Worm (Caenorhabditis elegans) whole organism, mixed stage, embryonic: Measurements from ENCODE around the gene gcna-1.

Experiments used
- M03D4.4 ChIP-seq: sonication (generic microtip); optimal IDR thresholded peaks from 2 replicates; lab custom pipeline; 2017; ENCODE audit warnings: mild to moderate bottlenecking, missing genetic modification characterization, missing compliant biosample characterization
- blmp-1 ChIP-seq: fragments of 150-350 bp; optimal IDR thresholded peaks from 2 replicates; lab custom pipeline; 2014; ENCODE audit warnings: missing biosample characterization, missing genetic modification characterization
- ceh-39 ChIP-seq: fragments of 150-350 bp; optimal IDR thresholded peaks from 2 replicates; lab custom pipeline; 2014; ENCODE audit warnings: missing biosample characterization, missing genetic modification characterization
- ceh-43 ChIP-seq: fragments of 200-800 bp; sonication (Bioruptor generic); optimal IDR thresholded peaks from 2 replicates; lab custom pipeline; 2018; ENCODE audit warnings: mild to moderate bottlenecking, missing genetic modification characterization, moderate library complexity, missing compliant biosample characterization
- ceh-83 ChIP-seq: fragments of 200-800 bp; sonication (Bioruptor generic); optimal IDR thresholded peaks from 2 replicates; lab custom pipeline; 2018; ENCODE audit warnings: mild to moderate bottlenecking, missing genetic modification characterization, missing compliant biosample characterization
- ces-1 ChIP-seq: fragments of 150-350 bp; optimal IDR thresholded peaks from 2 replicates; lab custom pipeline; 2014; ENCODE audit warnings: missing biosample characterization, missing genetic modification reagents, missing genetic modification characterization
- cnd-1 ChIP-seq: fragments of 200-800 bp; sonication (Bioruptor generic); optimal IDR thresholded peaks from 2 replicates; lab custom pipeline; 2018; ENCODE audit warnings: mild to moderate bottlenecking, missing genetic modification characterization, missing compliant biosample characterization
- elt-3 ChIP-seq: fragments of 150-350 bp; optimal IDR thresholded peaks from 2 replicates; lab custom pipeline; 2014; ENCODE audit warnings: missing biosample characterization, missing genetic modification characterization
- flh-1 ChIP-seq: fragments of 200-800 bp; sonication (Bioruptor generic); optimal IDR thresholded peaks from 2 replicates; lab custom pipeline; 2018; ENCODE audit warnings: mild to moderate bottlenecking, missing genetic modification characterization, moderate library complexity, missing compliant biosample characterization
- ham-2 ChIP-seq: fragments of 200-800 bp; sonication (Bioruptor generic); optimal IDR thresholded peaks from 2 replicates; lab custom pipeline; 2018; ENCODE audit warnings: mild to moderate bottlenecking, missing genetic modification characterization, missing compliant biosample characterization
- hlh-1 ChIP-seq: fragments of 150-350 bp; optimal IDR thresholded peaks from 2 replicates; lab custom pipeline; 2014; ENCODE audit warnings: missing biosample characterization, missing genetic modification reagents, missing genetic modification characterization
- lin-13 ChIP-seq: fragments of 150-350 bp; optimal IDR thresholded peaks from 2 replicates; lab custom pipeline; 2014; ENCODE audit warnings: missing biosample characterization, missing genetic modification characterization
- lin-32 ChIP-seq: fragments of 200-800 bp; sonication (Bioruptor generic); optimal IDR thresholded peaks from 2 replicates; lab custom pipeline; 2018; ENCODE audit warnings: mild to moderate bottlenecking, missing genetic modification characterization, missing compliant biosample characterization
- mep-1 ChIP-seq: fragments of 150-350 bp; optimal IDR thresholded peaks from 2 replicates; lab custom pipeline; 2017; ENCODE audit warnings: missing biosample characterization, missing genetic modification reagents, missing genetic modification characterization, inconsistent platforms
- mls-2 ChIP-seq: sonication (generic microtip); optimal IDR thresholded peaks from 2 replicates; lab custom pipeline; 2016; ENCODE audit warnings: mild to moderate bottlenecking, missing genetic modification characterization, moderate library complexity, missing compliant biosample characterization
- nhr-12 ChIP-seq: fragments of 150-350 bp; optimal IDR thresholded peaks from 2 replicates; lab custom pipeline; 2014; ENCODE audit warnings: missing biosample characterization, missing genetic modification characterization
- nhr-2 ChIP-seq: fragments of 150-350 bp; optimal IDR thresholded peaks from 2 replicates; lab custom pipeline; 2014; ENCODE audit warnings: missing biosample characterization, missing genetic modification characterization
- nhr-237 ChIP-seq: fragments of 150-350 bp; optimal IDR thresholded peaks from 2 replicates; lab custom pipeline; 2014; ENCODE audit warnings: missing biosample characterization, missing genetic modification characterization
- nhr-28 ChIP-seq: fragments of 150-350 bp; optimal IDR thresholded peaks from 2 replicates; lab custom pipeline; 2014; ENCODE audit warnings: missing biosample characterization, missing genetic modification characterization
- nhr-76 ChIP-seq: sonication (generic microtip); optimal IDR thresholded peaks from 2 replicates; lab custom pipeline; 2017; ENCODE audit warnings: missing biosample characterization, missing genetic modification characterization
- pha-4 ChIP-seq: fragments of 150-350 bp; optimal IDR thresholded peaks from 2 replicates; lab custom pipeline; 2018; ENCODE audit warnings: missing biosample characterization, missing genetic modification reagents, missing genetic modification characterization
- snpc-4 ChIP-seq: fragments of 150-350 bp; optimal IDR thresholded peaks from 2 replicates; lab custom pipeline; 2014; ENCODE audit warnings: missing biosample characterization, missing genetic modification characterization
- unc-120 ChIP-seq: sonication (generic microtip); optimal IDR thresholded peaks from 2 replicates; lab custom pipeline; 2017; ENCODE audit warnings: missing genetic modification characterization, missing compliant biosample characterization; ENCODE audit not compliant: poor library complexity, severe bottlenecking
- unc-39 ChIP-seq: fragments of 150-350 bp; optimal IDR thresholded peaks from 2 replicates; lab custom pipeline; 2014; ENCODE audit warnings: missing biosample characterization, missing genetic modification characterization
- unc-62 ChIP-seq: fragments of 150-350 bp; optimal IDR thresholded peaks from 2 replicates; lab custom pipeline; 2014; ENCODE audit warnings: missing biosample characterization, missing genetic modification reagents, missing genetic modification characterization
- zip-8 ChIP-seq: fragments of 150-350 bp; optimal IDR thresholded peaks from 2 replicates; lab custom pipeline; 2014; ENCODE audit warnings: missing biosample characterization, missing genetic modification characterization
- ztf-11 ChIP-seq: fragments of 150-350 bp; optimal IDR thresholded peaks from 2 replicates; lab custom pipeline; 2014; ENCODE audit warnings: missing biosample characterization, missing genetic modification characterization

The gcna-1 gene

ce11 chrIII:5982026-5982425 lies 26.9 kb downstream of the gcna-1 start, which contains the start of gene frm-2:
TSS of gene frm-2 (minus strand) at chrIII:5982126.
- TF ChIP-seq nhr-2 (no peak), nhr-28 (no peak)

DNA sequence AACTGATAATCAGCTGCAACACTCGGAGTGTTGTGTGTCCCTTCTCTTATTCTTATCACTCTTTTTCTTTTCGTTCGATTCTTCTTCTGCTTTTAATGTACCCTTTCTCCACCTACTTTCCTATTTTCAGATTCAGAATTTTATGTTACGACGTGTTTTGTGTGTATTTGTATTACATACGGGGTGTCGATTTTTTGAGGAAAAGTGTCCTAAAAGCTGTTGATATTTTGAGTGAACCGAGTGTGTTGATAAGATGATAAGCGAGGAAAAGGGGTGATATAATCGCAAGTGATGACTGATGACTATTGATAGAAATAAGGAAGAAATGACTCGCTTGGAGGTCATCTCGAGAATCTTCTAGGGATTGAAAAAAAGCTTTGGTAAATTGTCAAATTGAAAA lies 27.5 kb downstream of the gcna-1 start:
- no peak for TF ChIP-seq unc-39 (tag; lab: Kevin White, UChicago)
- TF ChIP-seq nhr-2, result no peak
- no peak for TF ChIP-seq ham-2 (GFP tag; lab: Kevin White, UChicago)
- no peak for TF ChIP-seq ces-1 (GFP tag; lab: Kevin White, UChicago)
- no peak for TF ChIP-seq hlh-1
- no peak for TF ChIP-seq ceh-43 (GFP tag; lab: Kevin White, UChicago)
- no peak for TF ChIP-seq ztf-11 (tag; lab: Kevin White, UChicago)
- no peak for TF ChIP-seq zip-8 (tag; lab: Kevin White, UChicago)
- TF ChIP-seq cnd-1 (tag; lab: Kevin White, UChicago), result no peak
- no peak for TF ChIP-seq nhr-237 (tag; lab: Kevin White, UChicago)

DNA sequence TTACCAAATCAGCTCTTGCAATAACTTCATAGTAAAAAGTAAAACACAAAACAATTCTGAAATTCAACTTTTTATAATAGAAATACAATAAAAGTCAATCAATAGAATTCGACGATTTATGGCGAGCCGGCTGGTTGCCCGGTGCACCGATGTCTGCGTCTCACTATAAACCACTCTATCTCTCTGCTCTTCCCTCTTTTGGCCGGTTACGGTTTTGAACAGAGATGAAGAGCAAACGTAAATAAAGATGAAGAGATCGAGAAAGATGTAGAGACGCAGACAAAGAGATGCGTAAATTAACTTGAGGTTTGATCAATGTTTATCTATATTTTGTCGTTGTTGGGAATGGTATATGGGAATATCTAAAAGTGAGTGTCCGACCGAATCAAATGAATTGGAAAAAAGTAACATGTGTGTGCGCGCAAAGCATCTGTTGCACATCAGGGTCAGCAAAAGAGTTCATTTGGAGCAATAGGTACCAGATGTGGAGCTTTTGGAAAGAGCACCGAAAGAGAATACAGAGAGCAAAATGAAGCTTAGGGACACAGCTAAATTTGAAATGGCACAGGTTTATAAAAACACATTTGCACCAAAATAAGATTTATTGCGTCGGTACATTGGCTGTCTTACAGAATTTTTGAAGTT lies 28.5 kb downstream of the gcna-1 start:
- no peak for TF ChIP-seq nhr-76 (tag; lab: Kevin White, UChicago)
- TF ChIP-seq M03D4.4, result peak; percentile 11
- no peak for TF ChIP-seq unc-39 (tag; lab: Kevin White, UChicago)
- TF ChIP-seq ham-2 (GFP tag; lab: Kevin White, UChicago), result no peak
- TF ChIP-seq mep-1 (tag; lab: Kevin White, UChicago), result no peak
- TF ChIP-seq flh-1, result no peak
- TF ChIP-seq zip-8 (tag; lab: Kevin White, UChicago), result no peak
- TF ChIP-seq nhr-12, result no peak
- TF ChIP-seq nhr-2, result peak; percentile 84
- peak; percentile 9 for TF ChIP-seq hlh-1
- TF ChIP-seq lin-32 (GFP tag; lab: Kevin White, UChicago), result peak; percentile 11
- no peak for TF ChIP-seq blmp-1 (tag; lab: Kevin White, UChicago)
- peak; percentile 67 for TF ChIP-seq pha-4
- TF ChIP-seq ceh-39 (tag; lab: Kevin White, UChicago), result no peak

- no peak for TF ChIP-seq ceh-83 (GFP tag; lab: Kevin White, UChicago)
These were observed 32.9 kb downstream of the gcna-1 start for ce11 chrIII:5976021-5976420.

DNA sequence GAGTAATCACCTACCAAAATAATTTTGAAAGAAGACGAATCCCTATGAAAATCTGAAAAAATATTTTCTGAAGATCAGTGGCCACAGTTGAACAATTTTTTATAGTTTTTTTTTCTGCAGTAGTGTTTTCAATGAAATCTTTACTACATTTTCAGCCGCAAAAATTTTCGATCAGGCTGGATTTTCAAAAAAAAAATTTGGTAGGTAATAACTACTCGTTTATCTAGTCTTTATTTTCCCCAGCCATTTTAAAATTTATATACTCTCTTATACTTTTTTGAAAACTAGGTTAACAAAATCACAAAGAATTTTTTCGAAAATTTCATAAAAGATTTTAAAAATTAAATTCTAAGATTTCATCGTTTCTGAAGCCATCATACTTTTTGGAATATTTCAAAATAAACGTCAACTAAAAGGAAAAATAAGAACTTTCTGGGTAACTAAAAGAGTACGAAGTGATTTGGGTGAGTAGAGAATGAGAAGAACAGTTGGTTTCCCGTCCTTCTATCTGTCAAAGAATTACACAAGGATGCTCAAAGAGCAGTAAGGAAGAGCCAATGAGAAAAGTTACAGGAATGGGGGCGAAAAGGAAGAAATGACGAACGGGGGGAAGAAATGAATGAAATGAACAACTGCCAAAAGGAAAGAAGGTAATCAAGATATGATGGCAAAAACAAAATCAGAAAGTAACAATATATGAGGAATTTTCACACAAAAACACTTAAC lies 33.7 kb downstream of the gcna-1 start, which contains the start of gene mlp-1:
mlp-1 (minus strand) TSS at position 51 of the 726 bp plus-strand sequence.
- TF ChIP-seq flh-1 (no peak), lin-13 (tag; lab: Kevin White, UChicago) (no peak), ceh-83 (GFP tag; lab: Kevin White, UChicago) (no peak), unc-120 (peak; percentile 15), hlh-1 (peak; percentile 86), unc-39 (tag; lab: Kevin White, UChicago) (no peak), ceh-43 (GFP tag; lab: Kevin White, UChicago) (no peak), unc-62 (peak; percentile 56), ztf-11 (tag; lab: Kevin White, UChicago) (no peak), blmp-1 (tag; lab: Kevin White, UChicago) (no peak), pha-4 (no peak), mls-2 (tag; lab: Kevin White, UChicago) (no peak), nhr-237 (tag; lab: Kevin White, UChicago) (no peak), elt-3 (tag; lab: Kevin White, UChicago) (no peak), snpc-4 (tag; lab: Kevin White, UChicago) (no peak)

ce11 chrIII:5967640-5968039 lies 41.2 kb downstream of the gcna-1 start:
- peak; percentile 94 for TF ChIP-seq zip-8 (tag; lab: Kevin White, UChicago)
- TF ChIP-seq hlh-1, result no peak
